Fruit fly (Drosophila melanogaster): ENCODE results near the gene BobA.

Gene BobA

dm6 chr3L:14977536-14978495 is 31.9 kb upstream of the BobA start (continued):
- no peak for TF ChIP-seq B-H2 (GFP tag; optimal IDR thresholded peaks at IDR 0.05)
- TF ChIP-seq CG15073 (GFP tag; optimal IDR thresholded peaks at IDR 0.05): no peak
- TF ChIP-seq gro (GFP tag; optimal IDR thresholded peaks at IDR 0.05): no peak
- peak; percentile 73 for TF ChIP-seq nmo (GFP tag; optimal IDR thresholded peaks at IDR 0.05)
- TF ChIP-seq CG7963 (GFP tag; IDR thresholded peaks at IDR 0.05; ENCODE audit: partially characterized antibody): no peak
- 0 out of 3 replicates have a peak, but pooled peaks have one; percentile 27 for TF ChIP-seq Mrtf (GFP tag; IDR thresholded peaks at IDR 0.05)
- peak; percentile 26; the same call in 1 of the 3 replicates for TF ChIP-seq so (GFP tag; IDR thresholded peaks at IDR 0.05)
- no peak for TF ChIP-seq CG3281 (GFP tag; optimal IDR thresholded peaks at IDR 0.05)
- TF ChIP-seq btn (GFP tag; optimal IDR thresholded peaks at IDR 0.05): no peak
- peak; percentile 52 for TF ChIP-seq Sox102F (GFP tag; optimal IDR thresholded peaks at IDR 0.05)
- no peak for TF ChIP-seq TFAM (GFP tag; optimal IDR thresholded peaks at IDR 0.05)
- TF ChIP-seq CG4707 (GFP tag; optimal IDR thresholded peaks at IDR 0.05): peak; percentile 15
- TF ChIP-seq CG12391 (tag; optimal IDR thresholded peaks at IDR 0.05): peak; percentile 62
- no peak for TF ChIP-seq CG1832 (GFP tag; optimal IDR thresholded peaks at IDR 0.05)
- TF ChIP-seq eyg (GFP tag; optimal IDR thresholded peaks at IDR 0.05): no peak
- no peak for TF ChIP-seq CkIIα-i1 (GFP tag; IDR thresholded peaks at IDR 0.05)
- no peak for TF ChIP-seq luna (GFP tag; optimal IDR thresholded peaks at IDR 0.05)
- TF ChIP-seq Lim3 (GFP tag; IDR thresholded peaks at IDR 0.05): no peak
- no peak for TF ChIP-seq fd102C (GFP tag; optimal IDR thresholded peaks at IDR 0.05)
- peak; percentile 53 for TF ChIP-seq CG18619 (GFP tag; optimal IDR thresholded peaks at IDR 0.05)
- TF ChIP-seq dan (GFP tag; IDR thresholded peaks at IDR 0.05): no peak
- peak; percentile 10 for TF ChIP-seq CG5180 (GFP tag; optimal IDR thresholded peaks at IDR 0.05)
- TF ChIP-seq peb (GFP tag; IDR thresholded peaks at IDR 0.05): no peak
- TF ChIP-seq Oaz (GFP tag; IDR thresholded peaks at IDR 0.05): no peak
- peak; percentile 67 for TF ChIP-seq CG16815 (GFP tag; optimal IDR thresholded peaks at IDR 0.05)
- TF ChIP-seq trh (GFP tag; optimal IDR thresholded peaks at IDR 0.05): no peak
- TF ChIP-seq inv (GFP tag; IDR thresholded peaks at IDR 0.05; ENCODE audit: partially characterized antibody): no peak
- TF ChIP-seq CG8924 (tag; optimal IDR thresholded peaks at IDR 0.05): peak; percentile 42
- 0 out of 4 replicates have a peak, but pooled peaks have one; percentile 36 for TF ChIP-seq Dll (GFP tag; IDR thresholded peaks at IDR 0.05; ENCODE audit: partially characterized antibody)
- peak; percentile 2 for TF ChIP-seq twi (tag; optimal IDR thresholded peaks at IDR 0.05)
- TF ChIP-seq CG7928 (GFP tag; optimal IDR thresholded peaks at IDR 0.05): no peak
- TF ChIP-seq Fer3 (tag; optimal IDR thresholded peaks at IDR 0.05): no peak
- peak; percentile 77 for TF ChIP-seq CG10979 (tag; optimal IDR thresholded peaks at IDR 0.05)
- no peak for TF ChIP-seq danr (GFP tag; IDR thresholded peaks at IDR 0.05)
- no peak for TF ChIP-seq CG14050 (GFP tag; IDR thresholded peaks at IDR 0.05)
- no peak for TF ChIP-seq CG11696 (GFP tag; IDR thresholded peaks at IDR 0.05)
- peak; percentile 19 for TF ChIP-seq CHES-1-like (GFP tag; optimal IDR thresholded peaks at IDR 0.05)
- TF ChIP-seq Antp (GFP tag; optimal IDR thresholded peaks at IDR 0.05): peak; percentile 37
- no peak for TF ChIP-seq Dref (GFP tag; IDR thresholded peaks at IDR 0.05)
- TF ChIP-seq ase (GFP tag; IDR thresholded peaks at IDR 0.05): no peak
- no peak for TF ChIP-seq D (optimal IDR thresholded peaks at IDR 0.05)
- peak; percentile 55 for TF ChIP-seq D (GFP tag; optimal IDR thresholded peaks at IDR 0.05)
- peak; percentile 62 for TF ChIP-seq CG2712 (tag; optimal IDR thresholded peaks at IDR 0.05)
- no peak for TF ChIP-seq CG2202 (tag; optimal IDR thresholded peaks at IDR 0.05)
- TF ChIP-seq NFAT (GFP tag; IDR thresholded peaks at IDR 0.05): no peak
- peak; percentile 39 for TF ChIP-seq CG17385 (GFP tag; optimal IDR thresholded peaks at IDR 0.05)
- TF ChIP-seq pnt (GFP tag; optimal IDR thresholded peaks at IDR 0.05): peak; percentile 47
- TF ChIP-seq CG12769 (tag; optimal IDR thresholded peaks at IDR 0.05): peak; percentile 58
- TF ChIP-seq rib (GFP tag; IDR thresholded peaks at IDR 0.05): peak; percentile 65; the same call in 1 of the 2 replicates
